Worm (Caenorhabditis elegans) whole organism, L3 larva: ENCODE data around the gene Y102A5C.2.

ENCODE experiments used
- elt-1 ChIP-seq: fragments of 150-350 bp; optimal IDR thresholded peaks from 2 replicates; lab custom pipeline; 2014; ENCODE audit warnings: missing biosample characterization, missing genetic modification characterization
- nfya-1 ChIP-seq: sonication (generic microtip); optimal IDR thresholded peaks from 2 replicates; lab custom pipeline; 2017; ENCODE audit warnings: missing genetic modification characterization, mild to moderate bottlenecking, missing compliant biosample characterization, antibody characterized with exemption, moderate library complexity; ENCODE audit not compliant: insufficient read depth
- nhr-11 ChIP-seq: fragments of 150-350 bp; optimal IDR thresholded peaks from 2 replicates; lab custom pipeline; 2014; ENCODE audit warnings: missing biosample characterization, missing genetic modification characterization
- nhr-76 ChIP-seq: fragments of 150-350 bp; sonication (generic microtip); optimal IDR thresholded peaks from 5 replicates; lab custom pipeline; 2014; ENCODE audit warnings: missing biosample characterization, missing genetic modification characterization
- unc-62 ChIP-seq: fragments of 150-350 bp; sonication (generic microtip); optimal IDR thresholded peaks from 4 replicates; lab custom pipeline; 2014; ENCODE audit warnings: missing biosample characterization, missing genetic modification reagents, missing genetic modification characterization

- TF ChIP-seq unc-62 (GFP tag; lab: Kevin White, UChicago) (no peak), elt-1 (tag; lab: Kevin White, UChicago) (no peak), nfya-1 (tag; lab: Kevin White, UChicago) (no peak), nhr-11 (tag; lab: Kevin White, UChicago) (no peak), nhr-76 (tag; lab: Kevin White, UChicago) (no peak)
Measured at ce11 chrV:16916079-16916478, 2.5 kb upstream of the Y102A5C.2 start, which contains the start of gene F09C6.10.
